Worm (Caenorhabditis elegans) whole organism, L1 larva: Measurements from ENCODE around the gene K04C2.8.
A peak's percentile ranks its signal among the peaks of the same experiment; 100 is the strongest.

ENCODE experiments used
- C04F5.9 ChIP-seq: sonication (generic microtip); optimal IDR thresholded peaks from 2 replicates; lab custom pipeline; 2016; ENCODE audit warnings: missing genetic modification characterization, missing compliant biosample characterization
- C34B4.2 ChIP-seq: sonication (generic microtip); optimal IDR thresholded peaks from 2 replicates; lab custom pipeline; 2017; ENCODE audit warnings: mild to moderate bottlenecking, missing genetic modification characterization, missing compliant biosample characterization
- Y116A8C.19 ChIP-seq: sonication (generic microtip); optimal IDR thresholded peaks from 2 replicates; lab custom pipeline; 2016; ENCODE audit warnings: missing compliant biosample characterization, missing genetic modification characterization, borderline replicate concordance
- aha-1 ChIP-seq: fragments of 150-350 bp; optimal IDR thresholded peaks from 2 replicates; lab custom pipeline; 2014; ENCODE audit warnings: missing biosample characterization, missing genetic modification characterization
- ama-1 ChIP-seq: fragments of 150-350 bp; optimal IDR thresholded peaks from 2 replicates; lab custom pipeline; 2014
- blmp-1 ChIP-seq: fragments of 150-350 bp; optimal IDR thresholded peaks from 2 replicates; lab custom pipeline; 2014; ENCODE audit warnings: missing biosample characterization, missing genetic modification characterization
- ceh-63 ChIP-seq: fragments of 200-800 bp; sonication (Bioruptor generic); optimal IDR thresholded peaks from 2 replicates; lab custom pipeline; 2018; ENCODE audit warnings: mild to moderate bottlenecking, missing genetic modification characterization, missing compliant biosample characterization
- ceh-82 ChIP-seq, 3 experiments: fragments of 150-350 bp in 1 of 3; sonication (generic microtip) in 2 of 3; optimal IDR thresholded peaks; 2 replicates each; lab custom pipeline; 2014 to 2017; ENCODE audit warnings: missing biosample characterization in 3 of 3, missing genetic modification characterization in 3 of 3
- ceh-88 ChIP-seq: fragments of 200-800 bp; sonication (Bioruptor generic); IDR thresholded peaks from 2 replicates; pipeline ENCODE4 v1.3.6; 2022; ENCODE audit warnings: missing genetic modification characterization, missing compliant biosample characterization
- ces-1 ChIP-seq: fragments of 150-350 bp; optimal IDR thresholded peaks from 2 replicates; lab custom pipeline; 2014; ENCODE audit warnings: missing biosample characterization, missing genetic modification reagents, missing genetic modification characterization
- dsc-1 ChIP-seq: sonication (generic microtip); optimal IDR thresholded peaks from 2 replicates; lab custom pipeline; 2016; ENCODE audit warnings: mild to moderate bottlenecking, missing genetic modification characterization, missing compliant biosample characterization
- efl-1 ChIP-seq, 4 experiments: fragments of 150-350 bp; optimal IDR thresholded peaks in 3 of 4; peaks in 1 of 4; 1 replicate in 1 of 4; 2 replicates in 3 of 4; lab custom pipeline; 2014; ENCODE audit warnings: missing biosample characterization in 2 of 4, missing genetic modification characterization in 2 of 4, missing genetic modification reagents in 2 of 4
- efl-3 ChIP-seq: fragments of 200-800 bp; sonication (Bioruptor generic); optimal IDR thresholded peaks from 2 replicates; lab custom pipeline; 2018; ENCODE audit warnings: mild to moderate bottlenecking, missing genetic modification characterization, missing compliant biosample characterization
- egl-27 ChIP-seq, 2 experiments: fragments of 150-350 bp in 1 of 2; sonication (generic microtip); optimal IDR thresholded peaks; 3 replicates each; lab custom pipeline; 2017 to 2018; ENCODE audit warnings: missing biosample characterization in 2 of 2, missing genetic modification characterization in 2 of 2, missing genetic modification reagents in 2 of 2
- elt-3 ChIP-seq, 6 experiments: fragments of 150-350 bp in 1 of 6; sonication (generic microtip); optimal IDR thresholded peaks; 2 replicates each; lab custom pipeline; 2017 to 2018; ENCODE audit warnings: missing biosample characterization in 6 of 6, missing genetic modification characterization in 6 of 6, inconsistent platforms in 1 of 6
- grh-1 ChIP-seq: fragments of 200-800 bp; sonication (Bioruptor generic); IDR thresholded peaks from 2 replicates; pipeline ENCODE4 v1.3.6; 2022; ENCODE audit warnings: missing genetic modification reagents, missing genetic modification characterization, missing compliant biosample characterization
- lin-13 ChIP-seq: fragments of 150-350 bp; optimal IDR thresholded peaks from 2 replicates; lab custom pipeline; 2014; ENCODE audit warnings: missing biosample characterization, missing genetic modification reagents, missing genetic modification characterization
- lin-14 ChIP-seq: fragments of 200-800 bp; sonication (Bioruptor generic); optimal IDR thresholded peaks from 2 replicates; lab custom pipeline; 2018; ENCODE audit warnings: mild to moderate bottlenecking, missing genetic modification characterization, moderate library complexity, missing compliant biosample characterization
- lin-15B ChIP-seq: fragments of 150-350 bp; sonication (generic microtip); optimal IDR thresholded peaks from 3 replicates; lab custom pipeline; 2014; ENCODE audit warnings: missing biosample characterization, missing genetic modification characterization
- lin-35 ChIP-seq, 2 experiments: fragments of 150-350 bp; optimal IDR thresholded peaks; 2 replicates each; lab custom pipeline; 2014; ENCODE audit warnings: missing biosample characterization in 2 of 2, missing genetic modification characterization in 2 of 2, missing genetic modification reagents in 2 of 2
- lin-39 ChIP-seq: fragments of 150-350 bp; optimal IDR thresholded peaks from 2 replicates; lab custom pipeline; 2014; ENCODE audit warnings: missing biosample characterization, missing genetic modification reagents, missing genetic modification characterization
- lsy-2 ChIP-seq, 2 experiments: fragments of 150-350 bp; optimal IDR thresholded peaks; 2 replicates each; lab custom pipeline; 2014; ENCODE audit warnings: missing biosample characterization in 2 of 2, missing genetic modification characterization in 2 of 2
- mab-9 ChIP-seq: fragments of 200-800 bp; sonication (Bioruptor generic); IDR thresholded peaks from 2 replicates; pipeline ENCODE4 v1.3.6; 2022; ENCODE audit warnings: missing genetic modification reagents, missing genetic modification characterization, missing compliant biosample characterization
- mdl-1 ChIP-seq, 2 experiments: fragments of 150-350 bp; optimal IDR thresholded peaks; 2 replicates each; lab custom pipeline; 2014 to 2017; ENCODE audit warnings: missing biosample characterization in 2 of 2, missing genetic modification characterization in 2 of 2, inconsistent platforms in 1 of 2
- mef-2 ChIP-seq: fragments of 150-350 bp; optimal IDR thresholded peaks from 2 replicates; lab custom pipeline; 2014; ENCODE audit warnings: missing biosample characterization, missing genetic modification characterization
- mep-1 ChIP-seq: fragments of 150-350 bp; optimal IDR thresholded peaks from 2 replicates; lab custom pipeline; 2014; ENCODE audit warnings: missing biosample characterization, missing genetic modification characterization
- nhr-11 ChIP-seq: fragments of 150-350 bp; optimal IDR thresholded peaks from 2 replicates; lab custom pipeline; 2014; ENCODE audit warnings: missing biosample characterization, missing genetic modification characterization
- nhr-19 ChIP-seq: fragments of 200-800 bp; sonication (Bioruptor generic); conservative IDR thresholded peaks from 2 replicates; pipeline ENCODE4 v1.3.6; 2022; ENCODE audit warnings: missing genetic modification characterization, missing compliant biosample characterization
- nhr-20 ChIP-seq: sonication (generic microtip); optimal IDR thresholded peaks from 2 replicates; lab custom pipeline; 2016; ENCODE audit warnings: mild to moderate bottlenecking, missing genetic modification characterization, missing compliant biosample characterization
- nhr-71 ChIP-seq: sonication (generic microtip); optimal IDR thresholded peaks from 2 replicates; lab custom pipeline; 2016; ENCODE audit warnings: mild to moderate bottlenecking, missing genetic modification characterization, moderate library complexity, missing compliant biosample characterization
- nhr-77 ChIP-seq: fragments of 150-350 bp; optimal IDR thresholded peaks from 2 replicates; lab custom pipeline; 2014; ENCODE audit warnings: missing biosample characterization, missing genetic modification characterization
- nhr-84 ChIP-seq: sonication (generic microtip); optimal IDR thresholded peaks from 2 replicates; lab custom pipeline; 2017; ENCODE audit warnings: missing biosample characterization, missing genetic modification characterization
- pag-3 ChIP-seq: sonication (generic microtip); optimal IDR thresholded peaks from 2 replicates; lab custom pipeline; 2017; ENCODE audit warnings: missing genetic modification characterization, mild to moderate bottlenecking, missing compliant biosample characterization, antibody characterized with exemption, borderline replicate concordance; ENCODE audit not compliant: insufficient read depth
- rnt-1 ChIP-seq: sonication (generic microtip); optimal IDR thresholded peaks from 2 replicates; lab custom pipeline; 2016; ENCODE audit warnings: mild to moderate bottlenecking, missing genetic modification characterization, moderate library complexity, missing compliant biosample characterization
- sup-37 ChIP-seq: fragments of 200-800 bp; sonication (Bioruptor generic); optimal IDR thresholded peaks from 2 replicates; lab custom pipeline; 2018; ENCODE audit warnings: mild to moderate bottlenecking, missing genetic modification characterization, missing compliant biosample characterization
- swsn-7 ChIP-seq: sonication (generic microtip); optimal IDR thresholded peaks from 2 replicates; lab custom pipeline; 2016; ENCODE audit warnings: missing genetic modification characterization, missing compliant biosample characterization
- tbx-2 ChIP-seq: sonication (generic microtip); optimal IDR thresholded peaks from 2 replicates; lab custom pipeline; 2016; ENCODE audit warnings: missing genetic modification characterization, missing compliant biosample characterization
- unc-62 ChIP-seq: fragments of 150-350 bp; optimal IDR thresholded peaks from 2 replicates; lab custom pipeline; 2014; ENCODE audit warnings: missing biosample characterization, missing genetic modification reagents, missing genetic modification characterization
- unc-86 ChIP-seq: sonication (generic microtip); optimal IDR thresholded peaks from 2 replicates; lab custom pipeline; 2016; ENCODE audit warnings: missing genetic modification characterization, missing compliant biosample characterization
- unc-98 ChIP-seq: fragments of 200-800 bp; sonication (Bioruptor generic); IDR thresholded peaks from 2 replicates; pipeline ENCODE4 v1.3.6; 2022; ENCODE audit warnings: missing genetic modification characterization, missing compliant biosample characterization
- vab-15 ChIP-seq: sonication (generic microtip); optimal IDR thresholded peaks from 2 replicates; lab custom pipeline; 2017; ENCODE audit warnings: missing genotype, mild to moderate bottlenecking, missing genetic modification characterization, missing compliant biosample characterization
- xbp-1 ChIP-seq: sonication (generic microtip); optimal IDR thresholded peaks from 2 replicates; lab custom pipeline; 2016; ENCODE audit warnings: missing genetic modification characterization, missing compliant biosample characterization
- ztf-4 ChIP-seq: fragments of 150-350 bp; optimal IDR thresholded peaks from 2 replicates; lab custom pipeline; 2014; ENCODE audit warnings: missing biosample characterization, missing genetic modification characterization

Gene K04C2.8

ce11 chrIII:6871067-6871466 lies 971 bp downstream of the K04C2.8 start (continued):
- TF ChIP-seq mdl-1 (tag; optimal IDR thresholded peaks at IDR 0.05; lab: Kevin White, UChicago), result peak in 1 of 2 experiments; percentile 35
- no peak for TF ChIP-seq nhr-84
- TF ChIP-seq, all 84 proteins: peak for 14

ce11 chrIII:6871668-6872067 lies 1.6 kb downstream of the K04C2.8 start:
- TF ChIP-seq C04F5.9 (tag; lab: Kevin White, UChicago), result no peak
- TF ChIP-seq rnt-1 (tag; lab: Kevin White, UChicago), result peak; percentile 12
- TF ChIP-seq ceh-82 (tag; optimal IDR thresholded peaks at IDR 0.05; lab: Kevin White, UChicago), result peak in 1 of 3 experiments; percentile 24
- no peak for TF ChIP-seq lin-15B
- TF ChIP-seq lin-14 (GFP tag; lab: Kevin White, UChicago), result peak; percentile 49
- TF ChIP-seq tbx-2, result peak; percentile 2

ce11 chrIII:6872534-6873150 lies 2.5 kb downstream of the K04C2.8 start, which contains the start of gene K04C2.3:
K04C2.3 (plus strand) TSS chrIII:6873089.
- peak; percentile 26 for TF ChIP-seq rnt-1 (tag; lab: Kevin White, UChicago)
- TF ChIP-seq nhr-71 (tag; lab: Kevin White, UChicago), result peak; percentile 20
- TF ChIP-seq blmp-1 (tag; lab: Kevin White, UChicago), result peak; percentile 19
- no peak for TF ChIP-seq xbp-1
- TF ChIP-seq ces-1 (GFP tag; lab: Kevin White, UChicago), result no peak
- TF ChIP-seq efl-1 (optimal IDR thresholded peaks at IDR 0.05; lab: Kevin White, UChicago), result no peak
- TF ChIP-seq efl-1 (GFP tag; optimal IDR thresholded peaks at IDR 0.05 in 1 of 2; lab: Kevin White, UChicago), result peak in 1 of 2 experiments; percentile 71
- peak; percentile 28; the same call in 1 of the 2 replicates for TF ChIP-seq ceh-88 (GFP tag; lab: Robert Waterston, UW)
- TF ChIP-seq efl-3 (GFP tag; lab: Kevin White, UChicago), result no peak
- TF ChIP-seq C34B4.2 (tag; lab: Kevin White, UChicago), result no peak
- no peak for TF ChIP-seq nhr-77 (tag; lab: Kevin White, UChicago)
- peak; percentile 6 for TF ChIP-seq nhr-20 (tag; lab: Kevin White, UChicago)
- peak in 2 of 6 experiments; percentile 10 for TF ChIP-seq elt-3 (tag; optimal IDR thresholded peaks at IDR 0.05; lab: Kevin White, UChicago)
- no peak for TF ChIP-seq lin-13 (GFP tag; lab: Kevin White, UChicago)
- no peak for TF ChIP-seq mef-2 (tag; lab: Kevin White, UChicago)
- TF ChIP-seq ceh-63 (GFP tag; lab: Kevin White, UChicago), result no peak
- no peak for TF ChIP-seq mdl-1 (tag; optimal IDR thresholded peaks at IDR 0.05; lab: Kevin White, UChicago)
- TF ChIP-seq nhr-19, result peak; percentile 15; the same call in 1 of the 2 replicates
- TF ChIP-seq tbx-2, result peak; percentile 6

- TF ChIP-seq ztf-4 (peak; percentile 42), efl-1 (optimal IDR thresholded peaks at IDR 0.05; lab: Kevin White, UChicago) (peak in 1 of 2 experiments; percentile 31), efl-1 (GFP tag; optimal IDR thresholded peaks at IDR 0.05 in 1 of 2; lab: Kevin White, UChicago) (peak in 1 of 2 experiments; percentile 91), Y116A8C.19 (tag; lab: Kevin White, UChicago) (no peak), vab-15 (tag; lab: Kevin White, UChicago) (no peak), dsc-1 (tag; lab: Kevin White, UChicago) (peak; percentile 5), nhr-11 (tag; lab: Kevin White, UChicago) (peak; percentile 50), unc-86 (no peak), ama-1 (lab: Kevin White, UChicago) (peak; percentile 55), swsn-7 (tag; lab: Kevin White, UChicago) (peak; percentile 6), mab-9 (GFP tag; lab: Robert Waterston, UW) (no peak), ceh-88 (GFP tag; lab: Robert Waterston, UW) (no peak), egl-27 (tag; optimal IDR thresholded peaks at IDR 0.05; lab: Kevin White, UChicago) (no peak), nhr-71 (tag; lab: Kevin White, UChicago) (peak; percentile 77), lin-15B (no peak), elt-3 (tag; optimal IDR thresholded peaks at IDR 0.05; lab: Kevin White, UChicago) (no peak), unc-62 (GFP tag; lab: Kevin White, UChicago) (no peak), unc-98 (no peak), lin-39 (tag; lab: Kevin White, UChicago) (no peak), nhr-20 (tag; lab: Kevin White, UChicago) (peak; percentile 36), rnt-1 (tag; lab: Kevin White, UChicago) (peak; percentile 75), sup-37 (GFP tag; lab: Kevin White, UChicago) (no peak), mep-1 (tag; lab: Kevin White, UChicago) (no peak), aha-1 (no peak), lin-35 (GFP tag; optimal IDR thresholded peaks at IDR 0.05; lab: Kevin White, UChicago) (no peak), lsy-2 (tag; optimal IDR thresholded peaks at IDR 0.05; lab: Kevin White, UChicago) (peak; percentile 34 to 59), grh-1 (no peak), xbp-1 (no peak), ceh-82 (tag; optimal IDR thresholded peaks at IDR 0.05; lab: Kevin White, UChicago) (peak in 1 of 3 experiments; percentile 16), pag-3 (tag; lab: Kevin White, UChicago) (no peak), nhr-84 (no peak)
These were observed 3.6 kb downstream of the K04C2.8 start for ce11 chrIII:6873724-6874123.
